Worm (Caenorhabditis elegans): ENCODE results near the gene fil-2.
A peak's percentile ranks its signal among the peaks of the same experiment; 100 is the strongest.

The fil-2 gene

DNA sequence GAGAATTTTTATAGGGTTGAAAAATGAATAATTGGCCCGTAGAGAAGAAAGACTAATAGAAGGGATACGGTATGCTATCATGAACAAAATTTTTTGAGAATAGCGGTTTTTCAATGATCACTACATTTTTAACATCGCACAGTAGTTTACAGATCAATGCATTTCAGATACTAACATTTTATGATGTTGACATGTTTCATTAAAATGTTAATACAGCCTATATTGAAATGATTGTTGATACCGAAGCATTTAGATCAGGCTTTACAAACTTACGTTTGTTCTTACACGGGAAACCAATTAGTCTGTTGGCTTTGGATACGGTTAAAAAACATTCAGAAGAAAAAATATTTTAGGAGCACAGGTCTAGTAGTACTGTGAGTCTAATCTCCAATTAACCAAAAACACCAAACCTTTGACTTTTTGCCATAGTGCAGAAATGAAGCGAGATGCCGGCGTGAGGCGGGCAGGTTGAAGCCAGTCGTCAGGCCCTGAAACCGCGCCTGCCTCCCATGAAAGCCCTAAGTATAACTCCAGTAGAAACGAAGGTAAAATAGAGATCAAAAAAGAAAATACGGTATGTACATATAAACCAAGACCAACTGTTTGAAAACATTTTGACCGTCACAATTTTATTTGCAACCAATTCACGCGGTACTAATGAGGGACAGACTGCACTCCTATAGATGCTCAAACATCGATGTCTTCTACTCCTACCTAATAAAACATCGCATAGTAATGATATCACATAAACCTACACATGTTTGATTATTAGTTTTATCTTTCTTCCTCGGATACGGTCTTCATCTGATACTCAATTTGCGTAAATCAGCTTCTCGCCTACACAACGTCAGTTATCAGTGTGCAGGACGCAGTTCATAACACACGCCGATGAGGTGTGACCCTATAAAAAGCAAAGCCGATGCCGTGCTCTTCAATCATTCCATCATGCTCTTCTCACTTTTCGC lies at the start of gene fil-2:
Gene fil-2 (plus strand): TSS at position 915 of the 965 bp plus-strand sequence.
- no peak for TF ChIP-seq hrde-1 (tag; optimal IDR thresholded peaks at IDR 0.05; ENCODE audit: borderline replicate concordance)
- TF ChIP-seq ceh-100 (GFP tag; IDR thresholded peaks at IDR 0.05): no peak
- peak; percentile 79 for TF ChIP-seq nfyb-1 (GFP tag; IDR thresholded peaks at IDR 0.05)
- TF ChIP-seq madf-6 (GFP tag; IDR thresholded peaks at IDR 0.05): peak; percentile 37; the same call in 1 of the 2 replicates
- TF ChIP-seq unc-130 (GFP tag; optimal IDR thresholded peaks at IDR 0.05): no peak
- TF ChIP-seq snpc-1.3 (tag; optimal IDR thresholded peaks at IDR 0.05; ENCODE audit: insufficient read depth): peak; percentile 8
- 0 out of 2 replicates have a peak, but pooled peaks have one; percentile 65 for TF ChIP-seq ekl-4 (GFP tag; IDR thresholded peaks at IDR 0.05)
- TF ChIP-seq ets-4 (GFP tag; optimal IDR thresholded peaks at IDR 0.05): no peak
- peak; percentile 17 for TF ChIP-seq F22D6.2 (tag; optimal IDR thresholded peaks at IDR 0.05)
- TF ChIP-seq tbx-9 (tag; optimal IDR thresholded peaks at IDR 0.05; ENCODE audit: borderline replicate concordance): no peak
- peak; percentile 95 for TF ChIP-seq Y53G8AR.9 (GFP tag; conservative IDR thresholded peaks at IDR 0.05)
- 0 out of 2 replicates have a peak, but pooled peaks have one; percentile 4 for TF ChIP-seq F37B4.10 (GFP tag; IDR thresholded peaks at IDR 0.05)
- 0 out of 2 replicates have a peak, but pooled peaks have one; percentile 16 for TF ChIP-seq F39B2.1 (GFP tag; IDR thresholded peaks at IDR 0.05)
- peak; percentile 29 for TF ChIP-seq fkh-3 (tag; optimal IDR thresholded peaks at IDR 0.05)
- TF ChIP-seq let-607 (tag; optimal IDR thresholded peaks at IDR 0.05): peak in 1 of 2 experiments; percentile 4
- TF ChIP-seq T26A5.8 (tag; optimal IDR thresholded peaks at IDR 0.05): peak; percentile 17
- TF ChIP-seq aptf-2 (GFP tag; conservative IDR thresholded peaks at IDR 0.05): no peak
- peak; percentile 37; the same call in 1 of the 2 replicates for TF ChIP-seq sea-2 (GFP tag; IDR thresholded peaks at IDR 0.05)
- peak; percentile 11 for TF ChIP-seq lin-54 (GFP tag; optimal IDR thresholded peaks at IDR 0.05)
- no peak for TF ChIP-seq bed-2 (GFP tag; IDR thresholded peaks at IDR 0.05)
- TF ChIP-seq snpc-4 (GFP tag; optimal IDR thresholded peaks at IDR 0.05): no peak
- TF ChIP-seq snpc-4 (tag; optimal IDR thresholded peaks at IDR 0.05): no peak
- peak; percentile 65 for TF ChIP-seq ZK185.1 (tag; optimal IDR thresholded peaks at IDR 0.05; ENCODE audit: poor library complexity, severe bottlenecking)
- no peak for TF ChIP-seq F55B11.4 (tag; optimal IDR thresholded peaks at IDR 0.05; ENCODE audit: borderline replicate concordance, insufficient read depth)
- 0 out of 2 replicates have a peak, but pooled peaks have one; percentile 19 for TF ChIP-seq hmg-20 (GFP tag; IDR thresholded peaks at IDR 0.05)
- TF ChIP-seq tlf-1 (GFP tag; optimal IDR thresholded peaks at IDR 0.05): peak; percentile 81
- TF ChIP-seq rcor-1 (GFP tag; IDR thresholded peaks at IDR 0.05): peak; percentile 34; the same call in 1 of the 2 replicates
- TF ChIP-seq tbp1 (GFP tag; optimal IDR thresholded peaks at IDR 0.05): peak; percentile 54
- no peak for TF ChIP-seq sdz-38 (tag; optimal IDR thresholded peaks at IDR 0.05)
- no peak for TF ChIP-seq F49E8.2 (tag; optimal IDR thresholded peaks at IDR 0.05; ENCODE audit: insufficient read depth)
- no peak for TF ChIP-seq mxl-1 (tag; optimal IDR thresholded peaks at IDR 0.05)
- TF ChIP-seq dox-1 (GFP tag; IDR thresholded peaks at IDR 0.05): no peak
- TF ChIP-seq snpc-1.1 (tag; optimal IDR thresholded peaks at IDR 0.05; ENCODE audit: insufficient read depth): no peak
- peak; percentile 74 for TF ChIP-seq ztf-3 (GFP tag; optimal IDR thresholded peaks at IDR 0.05)
- TF ChIP-seq atf-7 (tag; optimal IDR thresholded peaks at IDR 0.05): peak; percentile 80
- no peak for TF ChIP-seq ceh-27 (GFP tag; optimal IDR thresholded peaks at IDR 0.05)
- no peak for TF ChIP-seq F10E7.11 (tag; optimal IDR thresholded peaks at IDR 0.05)
- TF ChIP-seq let-526 (GFP tag; IDR thresholded peaks at IDR 0.05): 0 out of 2 replicates have a peak, but pooled peaks have one; percentile 25
- peak; percentile 12 for TF ChIP-seq F52B5.7 (tag; optimal IDR thresholded peaks at IDR 0.05)
- no peak for TF ChIP-seq madf-8 (GFP tag; conservative IDR thresholded peaks at IDR 0.05)
- TF ChIP-seq unc-62 (GFP tag; optimal IDR thresholded peaks at IDR 0.05): no peak
- TF ChIP-seq cebp-1 (GFP tag; IDR thresholded peaks at IDR 0.05): no peak
- peak; percentile 71 for TF ChIP-seq cebp-1 (tag; optimal IDR thresholded peaks at IDR 0.05)
- no peak; the same call in 1 of the 2 replicates for TF ChIP-seq Y95B8A.8 (GFP tag; IDR thresholded peaks at IDR 0.05)
- 0 out of 2 replicates have a peak, but pooled peaks have one; percentile 21 for TF ChIP-seq hmg-1.2 (GFP tag; IDR thresholded peaks at IDR 0.05)
